Fruit fly (Drosophila melanogaster): ENCODE results near the gene PAPLA1.
A peak's percentile ranks its signal among the peaks of the same experiment; 100 is the strongest.

dm6 chr2L:8099615-8100375 lies 59.6 kb downstream of the PAPLA1 start:
- peak; percentile 83 for TF ChIP-seq CG12768 (GFP tag; optimal IDR thresholded peaks at IDR 0.05)
- TF ChIP-seq Mnt (GFP tag; optimal IDR thresholded peaks at IDR 0.05): no peak
- no peak for TF ChIP-seq CG33017 (tag; optimal IDR thresholded peaks at IDR 0.05)
- TF ChIP-seq Clk (GFP tag; optimal IDR thresholded peaks at IDR 0.05): no peak
- TF ChIP-seq CG11617 (GFP tag; optimal IDR thresholded peaks at IDR 0.05): no peak
